Worm (Caenorhabditis elegans) whole organism, young adult: ENCODE data around the gene slc-36.5.

Experiments used
- B0261.1 ChIP-seq: sonication (generic microtip); optimal IDR thresholded peaks from 2 replicates; lab custom pipeline; 2016; ENCODE audit warnings: mild to moderate bottlenecking, missing genetic modification characterization, moderate library complexity, missing compliant biosample characterization
- F57A8.1 ChIP-seq: fragments of 200-800 bp; sonication (Bioruptor generic); optimal IDR thresholded peaks from 2 replicates; lab custom pipeline; 2018; ENCODE audit warnings: mild to moderate bottlenecking, missing genetic modification characterization, moderate library complexity, missing compliant biosample characterization
- T07F8.4 ChIP-seq: sonication (generic microtip); optimal IDR thresholded peaks from 2 replicates; lab custom pipeline; 2016; ENCODE audit warnings: mild to moderate bottlenecking, missing genetic modification characterization, moderate library complexity, missing compliant biosample characterization
- Y67H2A.10 ChIP-seq: fragments of 200-800 bp; sonication (Bioruptor generic); conservative IDR thresholded peaks from 2 replicates; pipeline ENCODE4 v1.3.6; 2022; ENCODE audit warnings: missing genetic modification reagents, missing genetic modification characterization, missing compliant biosample characterization
- ama-1 ChIP-seq, 3 experiments: fragments of 150-350 bp in 1 of 3; sonication (generic microtip) in 2 of 3; optimal IDR thresholded peaks; 2 replicates each; lab custom pipeline; 2014 to 2018; ENCODE audit warnings: missing biosample characterization in 2 of 3, missing genetic modification characterization in 2 of 3, missing genetic modification reagents in 2 of 3
- aptf-2 ChIP-seq: fragments of 200-800 bp; sonication (Bioruptor generic); conservative IDR thresholded peaks from 2 replicates; pipeline ENCODE4 v1.3.6; 2022; ENCODE audit warnings: missing genetic modification reagents, missing genetic modification characterization, missing compliant biosample characterization
- attf-3 ChIP-seq: fragments of 200-800 bp; sonication (Bioruptor generic); conservative IDR thresholded peaks from 2 replicates; pipeline ENCODE4 v1.3.6; 2022; ENCODE audit warnings: missing genetic modification reagents, missing genetic modification characterization, missing compliant biosample characterization
- attf-6 ChIP-seq: fragments of 200-800 bp; sonication (Bioruptor generic); IDR thresholded peaks from 2 replicates; pipeline ENCODE4 v1.3.6; 2022; ENCODE audit warnings: missing genetic modification reagents, missing genetic modification characterization, missing compliant biosample characterization
- cebp-1 ChIP-seq, 2 experiments: fragments of 200-800 bp in 1 of 2; sonication (Bioruptor generic) in 1 of 2; sonication (generic microtip) in 1 of 2; IDR thresholded peaks in 1 of 2; optimal IDR thresholded peaks in 1 of 2; 2 replicates each; pipeline versions ENCODE4 v1.3.6 to Lab custom; 2017 to 2022; ENCODE audit warnings: missing compliant biosample characterization in 2 of 2, missing genetic modification characterization in 2 of 2, mild to moderate bottlenecking in 1 of 2, missing genetic modification reagents in 1 of 2, moderate library complexity in 1 of 2
- cebp-2 ChIP-seq: fragments of 200-800 bp; sonication (Bioruptor generic); IDR thresholded peaks from 2 replicates; pipeline ENCODE4 v1.3.6; 2022; ENCODE audit warnings: missing genetic modification characterization, missing compliant biosample characterization
- die-1 ChIP-seq: sonication (generic microtip); optimal IDR thresholded peaks from 2 replicates; lab custom pipeline; 2016; ENCODE audit warnings: missing genotype, mild to moderate bottlenecking, missing genetic modification characterization, missing compliant biosample characterization
- dpl-1 ChIP-seq: fragments of 150-350 bp; optimal IDR thresholded peaks from 2 replicates; lab custom pipeline; 2014; ENCODE audit warnings: missing biosample characterization, missing genetic modification reagents, missing genetic modification characterization
- ets-4 ChIP-seq: fragments of 200-800 bp; sonication (Bioruptor generic); optimal IDR thresholded peaks from 2 replicates; lab custom pipeline; 2018; ENCODE audit warnings: mild to moderate bottlenecking, missing genetic modification characterization, missing compliant biosample characterization
- gei-17 ChIP-seq: fragments of 200-800 bp; sonication (Bioruptor generic); optimal IDR thresholded peaks from 2 replicates; lab custom pipeline; 2018; ENCODE audit warnings: mild to moderate bottlenecking, missing genetic modification characterization, missing compliant biosample characterization
- him-1 ChIP-seq: sonication (generic microtip); optimal IDR thresholded peaks from 2 replicates; lab custom pipeline; 2016; ENCODE audit warnings: missing genotype, missing genetic modification reagents, missing genetic modification characterization, missing compliant biosample characterization
- hmg-1.2 ChIP-seq: fragments of 200-800 bp; sonication (Bioruptor generic); IDR thresholded peaks from 2 replicates; pipeline ENCODE4 v1.3.6; 2022; ENCODE audit warnings: missing genetic modification reagents, missing genetic modification characterization, missing compliant biosample characterization
- hrde-1 ChIP-seq: sonication (generic microtip); optimal IDR thresholded peaks from 2 replicates; lab custom pipeline; 2016; ENCODE audit warnings: missing genetic modification characterization, mild to moderate bottlenecking, missing compliant biosample characterization, moderate library complexity, missing genotype, missing genetic modification reagents, borderline replicate concordance
- hsf-1 ChIP-seq: fragments of 200-800 bp; sonication (Bioruptor generic); IDR thresholded peaks from 2 replicates; pipeline ENCODE4 v1.3.6; 2022; ENCODE audit warnings: missing genetic modification reagents, missing genetic modification characterization, missing compliant biosample characterization
- lin-26 ChIP-seq: fragments of 200-800 bp; sonication (Bioruptor generic); IDR thresholded peaks from 2 replicates; pipeline ENCODE4 v1.3.6; 2022; ENCODE audit warnings: missing genetic modification reagents, missing genetic modification characterization, missing compliant biosample characterization
- lin-54 ChIP-seq: fragments of 200-800 bp; sonication (Bioruptor generic); optimal IDR thresholded peaks from 2 replicates; lab custom pipeline; 2018; ENCODE audit warnings: mild to moderate bottlenecking, missing genetic modification characterization, missing compliant biosample characterization
- lsl-1 ChIP-seq: fragments of 200-800 bp; sonication (Bioruptor generic); optimal IDR thresholded peaks from 2 replicates; lab custom pipeline; 2018; ENCODE audit warnings: mild to moderate bottlenecking, missing genetic modification characterization, moderate library complexity, missing compliant biosample characterization
- mes-4 ChIP-seq: sonication (generic microtip); optimal IDR thresholded peaks from 2 replicates; lab custom pipeline; 2016; ENCODE audit warnings: missing genotype, missing genetic modification characterization, missing compliant biosample characterization
- mxl-1 ChIP-seq: sonication (generic microtip); optimal IDR thresholded peaks from 2 replicates; lab custom pipeline; 2016; ENCODE audit warnings: missing genetic modification characterization, missing compliant biosample characterization
- nfya-2 ChIP-seq: fragments of 200-800 bp; sonication (Bioruptor generic); IDR thresholded peaks from 2 replicates; pipeline ENCODE4 v1.3.6; 2022; ENCODE audit warnings: missing genetic modification reagents, missing genetic modification characterization, missing compliant biosample characterization
- nhr-80 ChIP-seq: sonication (generic microtip); optimal IDR thresholded peaks from 2 replicates; lab custom pipeline; 2016; ENCODE audit warnings: missing genetic modification characterization, missing compliant biosample characterization
- nhr-90 ChIP-seq: sonication (generic microtip); optimal IDR thresholded peaks from 2 replicates; lab custom pipeline; 2016; ENCODE audit warnings: missing genotype, mild to moderate bottlenecking, missing genetic modification characterization, missing compliant biosample characterization
- pbrm-1 ChIP-seq: fragments of 200-800 bp; sonication (Bioruptor generic); IDR thresholded peaks from 2 replicates; pipeline ENCODE4 v1.3.6; 2022; ENCODE audit warnings: missing genetic modification reagents, missing genetic modification characterization, missing compliant biosample characterization
- repo-1 ChIP-seq: sonication (generic microtip); optimal IDR thresholded peaks from 2 replicates; lab custom pipeline; 2017; ENCODE audit warnings: mild to moderate bottlenecking, missing genetic modification characterization, missing compliant biosample characterization
- rpc-1 ChIP-seq, 2 experiments: fragments of 150-350 bp in 1 of 2; sonication (generic microtip) in 1 of 2; optimal IDR thresholded peaks; 2 replicates each; lab custom pipeline; 2014 to 2018; ENCODE audit warnings: missing biosample characterization in 1 of 2, missing genetic modification characterization in 1 of 2, missing genetic modification reagents in 1 of 2, missing genotype in 1 of 2
- sea-2 ChIP-seq: fragments of 200-800 bp; sonication (Bioruptor generic); IDR thresholded peaks from 2 replicates; pipeline ENCODE4 v1.3.6; 2022; ENCODE audit warnings: missing genetic modification characterization, missing compliant biosample characterization
- snpc-4 ChIP-seq, 5 experiments: fragments of 150-350 bp in 1 of 5; sonication (generic microtip) in 4 of 5; optimal IDR thresholded peaks; 2 replicates each; lab custom pipeline; 2014 to 2018; ENCODE audit warnings: missing genetic modification characterization in 5 of 5, missing biosample characterization in 3 of 5, antibody characterized with exemption in 2 of 5, mild to moderate bottlenecking in 2 of 5, missing compliant biosample characterization in 2 of 5, missing genotype in 2 of 5, moderate library complexity in 2 of 5, missing genetic modification reagents in 1 of 5
- somi-1 ChIP-seq: fragments of 200-800 bp; sonication (Bioruptor generic); optimal IDR thresholded peaks from 2 replicates; lab custom pipeline; 2018; ENCODE audit warnings: mild to moderate bottlenecking, missing genetic modification characterization, missing compliant biosample characterization
- tbp1 ChIP-seq: fragments of 200-800 bp; sonication (Bioruptor generic); optimal IDR thresholded peaks from 2 replicates; lab custom pipeline; 2018; ENCODE audit warnings: mild to moderate bottlenecking, missing genetic modification characterization, missing compliant biosample characterization
- tlf-1 ChIP-seq: fragments of 200-800 bp; sonication (Bioruptor generic); optimal IDR thresholded peaks from 2 replicates; lab custom pipeline; 2018; ENCODE audit warnings: mild to moderate bottlenecking, missing genetic modification characterization, missing compliant biosample characterization
- zim-3 ChIP-seq: sonication (generic microtip); optimal IDR thresholded peaks from 2 replicates; lab custom pipeline; 2017; ENCODE audit warnings: mild to moderate bottlenecking, missing genetic modification characterization, moderate library complexity, missing compliant biosample characterization
- ztf-28 ChIP-seq: fragments of 200-800 bp; sonication (Bioruptor generic); IDR thresholded peaks from 2 replicates; pipeline ENCODE4 v1.3.6; 2022; ENCODE audit warnings: missing genetic modification reagents, missing genetic modification characterization, missing compliant biosample characterization

Gene slc-36.5

ce11 chrII:6898017-6898779 lies 21.3 kb upstream of the slc-36.5 start, which contains the start of gene hrpl-1:
TSS of gene hrpl-1 (plus strand) at chrII:6898729.
- TF ChIP-seq pbrm-1, result 0 out of 2 replicates have a peak, but pooled peaks have one; percentile 27
- peak; percentile 73 for TF ChIP-seq B0261.1 (tag; lab: Kevin White, UChicago)
- TF ChIP-seq tbp1, result peak; percentile 90
- TF ChIP-seq hmg-1.2 (GFP tag; lab: Robert Waterston, UW), result peak; percentile 29; the same call in 1 of the 2 replicates
- peak; percentile 45 for TF ChIP-seq somi-1 (GFP tag; lab: Kevin White, UChicago)
- no peak for TF ChIP-seq ztf-28 (GFP tag; lab: Robert Waterston, UW)
- TF ChIP-seq nhr-80 (tag; lab: Kevin White, UChicago), result no peak
- no peak for TF ChIP-seq T07F8.4 (tag; lab: Kevin White, UChicago)
- no peak for TF ChIP-seq dpl-1 (GFP tag; lab: Kevin White, UChicago)
- 0 out of 2 replicates have a peak, but pooled peaks have one; percentile 48 for TF ChIP-seq attf-3 (GFP tag; lab: Robert Waterston, UW)
- peak; percentile 20 for TF ChIP-seq nhr-90 (tag; lab: Kevin White, UChicago)
- TF ChIP-seq lin-26 (GFP tag; lab: Robert Waterston, UW), result 0 out of 2 replicates have a peak, but pooled peaks have one; percentile 57
- TF ChIP-seq nfya-2 (GFP tag; lab: Robert Waterston, UW), result no peak
- TF ChIP-seq gei-17 (GFP tag; lab: Kevin White, UChicago), result no peak
- TF ChIP-seq lsl-1, result no peak
- TF ChIP-seq zim-3 (tag; lab: Kevin White, UChicago), result no peak
- peak; percentile 57 for TF ChIP-seq rpc-1 (optimal IDR thresholded peaks at IDR 0.05; lab: Kevin White, UChicago)
- peak; percentile 76 for TF ChIP-seq rpc-1 (tag; optimal IDR thresholded peaks at IDR 0.05; lab: Kevin White, UChicago)
- no peak for TF ChIP-seq Y67H2A.10 (GFP tag; lab: Robert Waterston, UW)
- no peak for TF ChIP-seq ama-1 (optimal IDR thresholded peaks at IDR 0.05; lab: Kevin White, UChicago)
- no peak for TF ChIP-seq ama-1 (GFP tag; optimal IDR thresholded peaks at IDR 0.05; lab: Kevin White, UChicago)
- no peak for TF ChIP-seq ets-4
- TF ChIP-seq attf-6 (GFP tag; lab: Robert Waterston, UW), result no peak
- TF ChIP-seq die-1 (tag; lab: Kevin White, UChicago), result peak; percentile 74
- no peak for TF ChIP-seq cebp-1 (GFP tag; IDR thresholded peaks at IDR 0.05; lab: Robert Waterston, UW)
- peak; percentile 24 for TF ChIP-seq cebp-1 (tag; optimal IDR thresholded peaks at IDR 0.05; lab: Kevin White, UChicago)
- no peak for TF ChIP-seq hsf-1
- peak; percentile 31 for TF ChIP-seq hrde-1 (tag; lab: Kevin White, UChicago)
- peak; percentile 15 for TF ChIP-seq him-1
- no peak for TF ChIP-seq snpc-4 (GFP tag; optimal IDR thresholded peaks at IDR 0.05; lab: Kevin White, UChicago)
- TF ChIP-seq snpc-4 (tag; optimal IDR thresholded peaks at IDR 0.05; lab: Kevin White, UChicago), result peak in 1 of 4 experiments; percentile 11
- no peak for TF ChIP-seq cebp-2 (GFP tag; lab: Robert Waterston, UW)
- TF ChIP-seq lin-54, result peak; percentile 0
- no peak for TF ChIP-seq aptf-2 (GFP tag; lab: Robert Waterston, UW)
- TF ChIP-seq mxl-1 (tag; lab: Kevin White, UChicago), result peak; percentile 20
- peak; percentile 58 for TF ChIP-seq mes-4

DNA sequence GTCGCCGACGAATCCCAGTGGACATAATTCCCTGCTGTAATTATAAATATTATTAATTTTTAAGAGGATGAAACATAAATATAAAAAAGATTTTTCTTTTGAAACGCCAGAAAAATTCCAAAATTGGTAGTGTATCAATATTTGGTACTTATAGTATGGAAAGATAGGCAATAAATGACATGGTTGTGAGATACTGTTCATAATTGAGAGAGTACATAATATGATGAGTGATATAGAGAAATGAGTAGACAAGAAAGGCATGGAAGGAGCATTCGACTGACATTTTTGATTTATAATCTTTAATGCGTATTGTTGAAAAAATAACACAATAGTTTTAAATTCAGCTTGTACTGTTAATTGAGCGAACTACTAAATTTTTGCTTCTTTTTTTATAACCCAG lies 20.6 kb upstream of the slc-36.5 start, which contains the start of gene C44B7.11:
C44B7.11 (minus strand) TSS at position 34 of the 400 bp plus-strand sequence.
- TF ChIP-seq attf-6 (GFP tag; lab: Robert Waterston, UW) (no peak), F57A8.1 (GFP tag; lab: Kevin White, UChicago) (no peak), nhr-80 (tag; lab: Kevin White, UChicago) (peak; percentile 30), repo-1 (tag; lab: Kevin White, UChicago) (no peak), tlf-1 (no peak), sea-2 (GFP tag; lab: Robert Waterston, UW) (no peak)
